Fruit fly (Drosophila melanogaster): Measurements from ENCODE around the gene twin.

twin gene

dm6 chr3R:24161173-24161811 lies 60.5 kb downstream of the twin start, which contains the start of the genes Myo95E and TBC1d7 (continued):
- TF ChIP-seq Lpt (GFP tag; optimal IDR thresholded peaks at IDR 0.05): peak; percentile 82
- peak; percentile 92 for TF ChIP-seq CG34406 (GFP tag; optimal IDR thresholded peaks at IDR 0.05)
- peak; percentile 39 for TF ChIP-seq CG6854 (GFP tag; optimal IDR thresholded peaks at IDR 0.05)
- no peak for TF ChIP-seq svp (GFP tag)
- TF ChIP-seq CG16779 (tag; optimal IDR thresholded peaks at IDR 0.05): peak; percentile 74
- peak; percentile 91 for TF ChIP-seq CG32006 (GFP tag; optimal IDR thresholded peaks at IDR 0.05)
- TF ChIP-seq fd59A (GFP tag; optimal IDR thresholded peaks at IDR 0.05): peak; percentile 72
- TF ChIP-seq Sox102F (GFP tag; optimal IDR thresholded peaks at IDR 0.05): no peak
- TF ChIP-seq eg (GFP tag; IDR thresholded peaks at IDR 0.05): peak; percentile 97
- TF ChIP-seq CG11762 (GFP tag; optimal IDR thresholded peaks at IDR 0.05; ENCODE audit: insufficient read depth): peak; percentile 75
- TF ChIP-seq dsx (GFP tag; optimal IDR thresholded peaks at IDR 0.05; ENCODE audit: poor library complexity, severe bottlenecking): peak; percentile 92
- peak; percentile 79 for TF ChIP-seq dac (GFP tag; optimal IDR thresholded peaks at IDR 0.05)
- peak; percentile 89 for TF ChIP-seq acj6 (GFP tag; optimal IDR thresholded peaks at IDR 0.05)
- TF ChIP-seq Gug (GFP tag; IDR thresholded peaks at IDR 0.05): peak; percentile 89
- TF ChIP-seq CG1621 (tag; optimal IDR thresholded peaks at IDR 0.05): no peak
- peak; percentile 92 for TF ChIP-seq CG8119 (GFP tag; IDR thresholded peaks at IDR 0.05)
- peak; percentile 93 for TF ChIP-seq Ets96B (tag; optimal IDR thresholded peaks at IDR 0.05)
- TF ChIP-seq Hr38 (GFP tag; optimal IDR thresholded peaks at IDR 0.05): no peak
- TF ChIP-seq CG7368 (GFP tag; optimal IDR thresholded peaks at IDR 0.05): peak; percentile 81
- no peak for TF ChIP-seq Eip75B (GFP tag; optimal IDR thresholded peaks at IDR 0.05)
- no peak for TF ChIP-seq CG6808 (GFP tag; optimal IDR thresholded peaks at IDR 0.05)
- no peak for TF ChIP-seq fd85E (GFP tag; optimal IDR thresholded peaks at IDR 0.05)
- TF ChIP-seq CG6163 (GFP tag; IDR thresholded peaks at IDR 0.05): peak; percentile 93
- TF ChIP-seq Eip78C (GFP tag): peak; percentile 94
- peak in 1 of 2 experiments; percentile 86 for TF ChIP-seq ss (GFP tag; optimal IDR thresholded peaks at IDR 0.05)
- peak; percentile 92 for TF ChIP-seq OdsH (GFP tag; optimal IDR thresholded peaks at IDR 0.05)
- peak; percentile 70 for TF ChIP-seq Ets21C (GFP tag; optimal IDR thresholded peaks at IDR 0.05)
- TF ChIP-seq Hr4 (GFP tag; optimal IDR thresholded peaks at IDR 0.05): peak; percentile 85

- TF ChIP-seq CG6808 (GFP tag; optimal IDR thresholded peaks at IDR 0.05): peak; percentile 95
- TF ChIP-seq salr (GFP tag; optimal IDR thresholded peaks at IDR 0.05): peak; percentile 89 to 97
- TF ChIP-seq CG6792 (GFP tag; optimal IDR thresholded peaks at IDR 0.05): peak; percentile 95
- TF ChIP-seq CG10669 (GFP tag; optimal IDR thresholded peaks at IDR 0.05): peak; percentile 97
- peak; percentile 96 for TF ChIP-seq CG9139 (GFP tag; optimal IDR thresholded peaks at IDR 0.05)
- peak; percentile 99 for TF ChIP-seq CG34406 (GFP tag; optimal IDR thresholded peaks at IDR 0.05)
- peak; percentile 97 for TF ChIP-seq Eip78C (GFP tag)
- peak; percentile 97 for TF ChIP-seq esn (GFP tag; optimal IDR thresholded peaks at IDR 0.05)
- TF ChIP-seq Eip75B (GFP tag; optimal IDR thresholded peaks at IDR 0.05): peak; percentile 86
- TF ChIP-seq CG8632 (GFP tag; optimal IDR thresholded peaks at IDR 0.05): peak; percentile 99
- TF ChIP-seq topi (GFP tag; optimal IDR thresholded peaks at IDR 0.05): peak; percentile 92
- peak; percentile 96 for TF ChIP-seq dac (GFP tag; optimal IDR thresholded peaks at IDR 0.05)
- TF ChIP-seq Sox14 (GFP tag; optimal IDR thresholded peaks at IDR 0.05): peak; percentile 91
- TF ChIP-seq CG3919 (GFP tag; optimal IDR thresholded peaks at IDR 0.05): peak; percentile 96
- peak; percentile 88 for TF ChIP-seq CG1621 (tag; optimal IDR thresholded peaks at IDR 0.05)
- TF ChIP-seq CG7368 (GFP tag; optimal IDR thresholded peaks at IDR 0.05): peak; percentile 95
- TF ChIP-seq CG6276 (GFP tag; optimal IDR thresholded peaks at IDR 0.05): peak; percentile 99
- peak; percentile 98 for TF ChIP-seq CG11294 (GFP tag; IDR thresholded peaks at IDR 0.05)
- TF ChIP-seq fkh (GFP tag; optimal IDR thresholded peaks at IDR 0.05): peak; percentile 86
- peak; percentile 96 for TF ChIP-seq Lpt (GFP tag; optimal IDR thresholded peaks at IDR 0.05)
- peak; percentile 98 for TF ChIP-seq OdsH (GFP tag; optimal IDR thresholded peaks at IDR 0.05)
- peak; percentile 82 for TF ChIP-seq Smox (GFP tag; optimal IDR thresholded peaks at IDR 0.05)
- peak; percentile 93 for TF ChIP-seq CG11762 (GFP tag; optimal IDR thresholded peaks at IDR 0.05; ENCODE audit: insufficient read depth)
- peak; percentile 99 for TF ChIP-seq Ets96B (tag; optimal IDR thresholded peaks at IDR 0.05)
- TF ChIP-seq CG15336 (GFP tag; IDR thresholded peaks at IDR 0.05): peak; percentile 99
- peak; percentile 99 for TF ChIP-seq CG3032 (tag; optimal IDR thresholded peaks at IDR 0.05)
- TF ChIP-seq Sox102F (GFP tag; optimal IDR thresholded peaks at IDR 0.05): peak; percentile 93
- peak; percentile 88 for TF ChIP-seq cyc (GFP tag; optimal IDR thresholded peaks at IDR 0.05)
- peak; percentile 91 for TF ChIP-seq net (GFP tag; optimal IDR thresholded peaks at IDR 0.05)
- TF ChIP-seq svp (GFP tag): peak; percentile 95
- peak; percentile 99 for TF ChIP-seq CG10631 (GFP tag; optimal IDR thresholded peaks at IDR 0.05)
These were observed 69.6 kb downstream of the twin start, which contains the start of the genes p38a and CG6178 for dm6 chr3R:24151924-24152809. TSS of gene p38a (minus strand) at chr3R:24152321. TSS of gene CG6178 (plus strand) at chr3R:24152347.
